Worm (Caenorhabditis elegans) whole organism, young adult: ENCODE results near the gene acer-1.

Source experiments
- ceh-91 ChIP-seq: fragments of 200-800 bp; sonication (Bioruptor generic); IDR thresholded peaks from 2 replicates; pipeline ENCODE4 v1.3.6; 2022; ENCODE audit warnings: missing genetic modification reagents, missing genetic modification characterization, missing compliant biosample characterization
- dpl-1 ChIP-seq: fragments of 150-350 bp; optimal IDR thresholded peaks from 2 replicates; lab custom pipeline; 2014; ENCODE audit warnings: missing biosample characterization, missing genetic modification reagents, missing genetic modification characterization
- efl-1 ChIP-seq: fragments of 150-350 bp; optimal IDR thresholded peaks from 2 replicates; lab custom pipeline; 2014; ENCODE audit warnings: missing biosample characterization, missing genetic modification reagents, missing genetic modification characterization
- hsf-1 ChIP-seq: fragments of 200-800 bp; sonication (Bioruptor generic); IDR thresholded peaks from 2 replicates; pipeline ENCODE4 v1.3.6; 2022; ENCODE audit warnings: missing genetic modification reagents, missing genetic modification characterization, missing compliant biosample characterization
- nhr-90 ChIP-seq: sonication (generic microtip); optimal IDR thresholded peaks from 2 replicates; lab custom pipeline; 2016; ENCODE audit warnings: missing genotype, mild to moderate bottlenecking, missing genetic modification characterization, missing compliant biosample characterization
- sea-2 ChIP-seq: fragments of 200-800 bp; sonication (Bioruptor generic); IDR thresholded peaks from 2 replicates; pipeline ENCODE4 v1.3.6; 2022; ENCODE audit warnings: missing genetic modification characterization, missing compliant biosample characterization

- no peak for TF ChIP-seq dpl-1 (GFP tag; lab: Kevin White, UChicago)
- TF ChIP-seq efl-1 (GFP tag; lab: Kevin White, UChicago), result no peak
- no peak for TF ChIP-seq ceh-91 (GFP tag; lab: Robert Waterston, UW)
- no peak for TF ChIP-seq hsf-1 (GFP tag; lab: Robert Waterston, UW)
- TF ChIP-seq sea-2 (GFP tag; lab: Robert Waterston, UW), result no peak
- TF ChIP-seq nhr-90, result no peak
Observed at ce11 chrII:6901795-6902194, 11.6 kb upstream of the acer-1 start, which contains the start of gene psmd-9.
